Fruit fly (Drosophila melanogaster) whole organism, prepupa: ENCODE measurements around the gene psd.
A peak's percentile ranks its signal among the peaks of the same experiment; 100 is the strongest.

Experiments
- Blimp-1 ChIP-seq: fragments of 200-800 bp; sonication (Bioruptor generic); optimal IDR thresholded peaks from 3 replicates; lab custom pipeline; 2017; ENCODE audit warnings: missing biosample characterization, missing genetic modification characterization, mild to moderate bottlenecking, moderate library complexity, missing genetic modification reagents
- CG11902 ChIP-seq: fragments of 200-800 bp; sonication (Bioruptor generic); optimal IDR thresholded peaks from 3 replicates; lab custom pipeline; 2016; ENCODE audit warnings: missing biosample characterization, missing genetic modification characterization
- CG15336 ChIP-seq: fragments of 200-800 bp; sonication (Bioruptor generic); IDR thresholded peaks from 2 replicates; pipeline ENCODE4 v1.3.6; 2022; ENCODE audit warnings: missing biosample characterization, missing genetic modification characterization
- CG1621 ChIP-seq: fragments of 200-800 bp; sonication (Bioruptor generic); optimal IDR thresholded peaks from 3 replicates; lab custom pipeline; 2018; ENCODE audit warnings: missing biosample characterization, mild to moderate bottlenecking, missing genetic modification characterization
- CG16779 ChIP-seq: fragments of 200-800 bp; sonication (Bioruptor generic); optimal IDR thresholded peaks from 3 replicates; lab custom pipeline; 2017; ENCODE audit warnings: missing biosample characterization, mild to moderate bottlenecking, missing genetic modification characterization
- CG3032 ChIP-seq: fragments of 200-800 bp; optimal IDR thresholded peaks from 2 replicates; lab custom pipeline; 2019; ENCODE audit warnings: missing biosample characterization, mild to moderate bottlenecking, missing genetic modification characterization, moderate library complexity
- CG31627 ChIP-seq: fragments of 200-800 bp; sonication (Bioruptor generic); optimal IDR thresholded peaks from 3 replicates; lab custom pipeline; 2016; ENCODE audit warnings: missing biosample characterization, missing genetic modification characterization
- CG32006 ChIP-seq: fragments of 200-800 bp; sonication (Bioruptor generic); optimal IDR thresholded peaks from 3 replicates; lab custom pipeline; 2017; ENCODE audit warnings: missing biosample characterization, mild to moderate bottlenecking, missing genetic modification characterization
- CG34406 ChIP-seq: fragments of 200-800 bp; sonication (Bioruptor generic); optimal IDR thresholded peaks from 3 replicates; lab custom pipeline; 2016; ENCODE audit warnings: missing biosample characterization, missing genetic modification characterization
- CG4318 ChIP-seq: fragments of 200-800 bp; sonication (Bioruptor generic); optimal IDR thresholded peaks from 3 replicates; lab custom pipeline; 2017; ENCODE audit warnings: missing biosample characterization, mild to moderate bottlenecking, missing genetic modification characterization
- CG6163 ChIP-seq: fragments of 200-800 bp; sonication (Bioruptor generic); IDR thresholded peaks from 3 replicates; pipeline ENCODE4 v1.3.6; 2022; ENCODE audit warnings: missing biosample characterization, missing genetic modification characterization
- CG8119 ChIP-seq: fragments of 200-800 bp; sonication (Bioruptor generic); IDR thresholded peaks from 3 replicates; pipeline ENCODE4 v1.3.6; 2022; ENCODE audit warnings: missing biosample characterization, missing genetic modification characterization
- CG8319 ChIP-seq: fragments of 200-800 bp; sonication (Bioruptor generic); optimal IDR thresholded peaks from 3 replicates; lab custom pipeline; 2016; ENCODE audit warnings: missing biosample characterization, missing genetic modification characterization
- CG8632 ChIP-seq: fragments of 200-800 bp; sonication (Bioruptor generic); optimal IDR thresholded peaks from 3 replicates; lab custom pipeline; 2016; ENCODE audit warnings: missing biosample characterization, missing genetic modification characterization
- CG9139 ChIP-seq: fragments of 200-800 bp; sonication (Bioruptor generic); optimal IDR thresholded peaks from 3 replicates; lab custom pipeline; 2017; ENCODE audit warnings: missing biosample characterization, mild to moderate bottlenecking, missing genetic modification characterization
- Eip78C ChIP-seq: fragments of 200-800 bp; sonication (Bioruptor generic); peaks from one replicate; lab custom pipeline; 2016; ENCODE audit warnings: missing biosample characterization, missing genetic modification characterization
- Ets21C ChIP-seq: fragments of 200-800 bp; sonication (Bioruptor generic); optimal IDR thresholded peaks from 3 replicates; lab custom pipeline; 2016; ENCODE audit warnings: missing biosample characterization, missing genetic modification characterization
- Gug ChIP-seq: fragments of 200-800 bp; sonication (Bioruptor generic); IDR thresholded peaks from 2 replicates; pipeline ENCODE4 v1.3.6; 2022; ENCODE audit warnings: missing biosample characterization, missing genetic modification characterization
- Lpt ChIP-seq: fragments of 200-800 bp; sonication (Bioruptor generic); optimal IDR thresholded peaks from 3 replicates; lab custom pipeline; 2016; ENCODE audit warnings: missing biosample characterization, missing genetic modification characterization
- Smox ChIP-seq: fragments of 200-800 bp; sonication (Bioruptor generic); optimal IDR thresholded peaks from 3 replicates; lab custom pipeline; 2016; ENCODE audit warnings: missing biosample characterization, missing genetic modification characterization
- Sox15 ChIP-seq: fragments of 200-800 bp; sonication (Bioruptor generic); optimal IDR thresholded peaks from 3 replicates; lab custom pipeline; 2016; ENCODE audit warnings: missing biosample characterization, missing genetic modification characterization
- eg ChIP-seq: fragments of 200-800 bp; sonication (Bioruptor generic); IDR thresholded peaks from 3 replicates; pipeline ENCODE4 v1.3.6; 2022; ENCODE audit warnings: missing biosample characterization, missing genetic modification characterization
- esn ChIP-seq: fragments of 200-800 bp; sonication (Bioruptor generic); optimal IDR thresholded peaks from 2 replicates; lab custom pipeline; 2016; ENCODE audit warnings: missing biosample characterization, mild to moderate bottlenecking, missing genetic modification characterization, moderate library complexity
- net ChIP-seq: fragments of 200-800 bp; sonication (Bioruptor generic); optimal IDR thresholded peaks from 3 replicates; lab custom pipeline; 2016; ENCODE audit warnings: missing biosample characterization, missing genetic modification characterization
- salr ChIP-seq, 2 experiments: fragments of 200-800 bp; sonication (Bioruptor generic); optimal IDR thresholded peaks; 3 replicates each; lab custom pipeline; 2016 to 2018; ENCODE audit warnings: missing biosample characterization in 2 of 2, missing genetic modification characterization in 2 of 2, mild to moderate bottlenecking in 1 of 2
- ss ChIP-seq, 2 experiments: fragments of 200-800 bp; sonication (Bioruptor generic); optimal IDR thresholded peaks; 2 replicates in 1 of 2; 3 replicates in 1 of 2; lab custom pipeline; 2017 to 2018; ENCODE audit warnings: mild to moderate bottlenecking in 2 of 2, missing biosample characterization in 2 of 2, missing genetic modification characterization in 2 of 2, moderate library complexity in 1 of 2
- svp ChIP-seq: fragments of 200-800 bp; sonication (Bioruptor generic); peaks from one replicate; lab custom pipeline; 2016; ENCODE audit warnings: missing biosample characterization, missing genetic modification characterization
- topi ChIP-seq: fragments of 200-800 bp; sonication (Bioruptor generic); optimal IDR thresholded peaks from 3 replicates; lab custom pipeline; 2016; ENCODE audit warnings: missing biosample characterization, missing genetic modification characterization
- vri ChIP-seq: fragments of 200-800 bp; sonication (Bioruptor generic); optimal IDR thresholded peaks from 3 replicates; lab custom pipeline; 2016; ENCODE audit warnings: missing biosample characterization, mild to moderate bottlenecking, missing genetic modification characterization

The psd gene

DNA sequence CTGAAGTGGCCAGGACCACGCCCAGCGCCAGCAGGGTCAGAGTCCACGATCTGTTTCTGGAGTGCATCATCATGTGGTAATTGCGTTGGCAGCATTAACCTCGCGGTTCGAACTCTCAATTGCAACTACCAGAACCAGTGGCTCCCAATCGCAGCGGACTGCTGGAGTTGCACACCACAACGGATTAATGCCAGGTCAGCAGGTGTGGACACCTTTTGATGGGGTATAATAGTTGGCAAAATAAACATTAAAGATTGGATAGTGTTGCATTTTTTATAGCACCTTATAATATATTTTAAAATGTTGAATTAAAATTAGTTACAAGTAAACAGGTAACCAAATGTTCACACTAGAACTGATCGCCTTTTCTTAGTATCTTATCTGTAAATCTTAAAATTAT, 540 bp downstream of the psd start:
- TF ChIP-seq CG11902 (GFP tag; lab: Kevin White, UChicago) (no peak), CG8319 (GFP tag; lab: Kevin White, UChicago) (no peak), CG4318 (GFP tag; lab: Kevin White, UChicago) (no peak), CG15336 (GFP tag; lab: Robert Waterston, UW) (no peak), Ets21C (no peak), vri (GFP tag; lab: Kevin White, UChicago) (no peak), esn (GFP tag; lab: Kevin White, UChicago) (no peak), CG8119 (GFP tag; lab: Robert Waterston, UW) (no peak), CG3032 (tag; lab: Kevin White, UChicago) (no peak), net (GFP tag; lab: Kevin White, UChicago) (no peak), topi (GFP tag; lab: Kevin White, UChicago) (no peak), CG34406 (GFP tag; lab: Kevin White, UChicago) (no peak), Lpt (no peak), CG9139 (GFP tag; lab: Kevin White, UChicago) (no peak), eg (GFP tag; lab: Robert Waterston, UW) (no peak), salr (GFP tag; optimal IDR thresholded peaks at IDR 0.05; lab: Kevin White, UChicago) (no peak)
- TF ChIP-seq, all 60 proteins: peak for 0

DNA sequence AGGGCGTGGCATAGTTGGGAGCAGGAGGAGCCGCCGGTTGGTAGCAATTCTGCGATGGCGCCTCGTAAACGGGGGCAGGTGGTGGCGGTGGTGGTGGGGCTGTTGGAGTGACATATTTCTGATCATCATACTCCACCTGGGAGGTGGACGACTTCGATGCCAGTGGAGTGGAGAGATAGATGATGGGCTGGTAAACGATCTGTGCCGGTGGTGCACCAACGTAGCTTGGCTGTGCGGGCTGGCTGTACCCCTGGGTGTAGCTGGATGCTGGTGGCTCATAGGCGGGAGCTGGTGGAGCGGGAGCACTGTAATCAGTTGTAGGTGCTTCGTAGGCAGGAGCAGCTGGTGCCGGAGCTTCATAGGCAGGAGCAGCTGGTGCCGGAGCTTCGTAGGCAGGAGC, 1.5 kb downstream of the psd start:
- TF ChIP-seq Eip78C (GFP tag; lab: Kevin White, UChicago) (no peak), Blimp-1 (GFP tag; lab: Kevin White, UChicago) (no peak), vri (GFP tag; lab: Kevin White, UChicago) (no peak), Smox (GFP tag; lab: Kevin White, UChicago) (no peak), eg (GFP tag; lab: Robert Waterston, UW) (no peak)

DNA sequence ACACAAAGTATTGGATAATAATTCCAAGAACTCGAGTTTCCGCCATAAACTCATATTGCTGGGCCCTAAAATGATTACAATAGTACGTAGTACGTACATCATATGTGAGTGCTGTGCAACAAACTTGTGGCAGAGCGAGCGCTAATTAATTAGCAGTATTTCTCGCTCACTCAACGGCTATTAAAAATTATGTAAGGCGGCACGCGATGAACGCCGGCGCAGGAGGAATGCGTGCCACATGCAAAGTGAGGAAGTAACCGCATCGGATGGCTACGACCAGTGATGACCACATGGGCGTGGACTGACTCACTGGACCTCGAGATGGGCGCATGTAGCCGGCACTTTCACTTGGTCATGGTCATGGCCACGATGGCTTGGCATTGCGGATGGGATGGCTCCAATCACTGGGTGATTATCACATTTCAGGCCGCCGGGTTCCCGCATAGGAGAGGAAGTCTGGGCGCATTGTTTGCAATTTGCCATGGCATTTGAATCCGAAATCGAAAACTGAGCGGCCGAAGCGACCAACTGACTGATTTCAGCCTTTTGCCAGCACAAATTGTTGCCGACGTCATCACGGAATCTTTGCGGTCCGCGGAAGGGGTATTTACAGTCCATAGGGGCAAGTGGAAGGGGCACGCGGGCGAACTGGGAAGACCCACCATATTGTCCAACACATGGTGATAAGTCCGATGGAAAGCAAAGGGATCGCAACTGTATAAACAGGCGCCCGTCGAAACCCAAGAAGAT, 3.4 kb downstream of the psd start:
- TF ChIP-seq CG16779 (tag; lab: Kevin White, UChicago) (no peak), ss (GFP tag; optimal IDR thresholded peaks at IDR 0.05; lab: Kevin White, UChicago) (peak in 1 of 2 experiments; percentile 98), svp (no peak)

DNA sequence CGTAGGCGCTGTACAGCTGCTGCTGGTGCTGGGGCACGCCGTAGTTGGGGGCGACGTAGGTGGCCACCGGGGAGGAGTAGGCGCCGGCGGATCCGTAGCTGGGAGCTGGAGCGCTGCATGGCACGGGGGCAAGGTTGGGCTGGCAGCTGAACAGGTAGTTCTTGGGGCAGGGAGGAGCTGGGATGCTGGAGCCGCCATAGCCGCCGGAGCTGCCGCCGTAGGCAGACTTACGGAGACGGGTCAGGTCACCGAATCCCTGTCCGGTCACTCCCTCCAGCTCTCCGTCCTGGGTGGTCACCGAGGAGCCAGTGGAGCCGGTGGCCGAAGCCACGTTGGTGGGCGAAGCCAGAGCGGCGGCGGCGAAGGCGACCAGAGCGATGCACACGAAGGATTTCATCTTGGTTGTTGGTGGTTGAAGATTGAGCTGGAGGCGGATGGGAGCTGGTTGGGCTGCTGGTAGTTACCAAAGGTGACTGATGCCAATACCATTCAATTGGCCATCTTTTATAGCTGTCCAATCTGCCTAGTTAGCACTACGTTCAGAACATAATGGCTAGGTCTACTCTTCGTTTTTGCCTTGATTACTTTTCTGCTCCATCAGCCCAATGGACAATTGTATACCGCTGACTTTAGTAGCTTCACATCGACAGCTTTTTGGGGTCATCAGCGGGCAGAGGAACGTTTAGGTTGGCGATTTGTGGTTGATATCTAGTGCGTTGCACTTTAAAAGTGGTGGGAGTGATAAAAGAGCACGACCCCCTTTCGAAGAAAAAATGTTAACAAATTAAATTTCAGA, 4.7 kb downstream of the psd start, which contains the start of gene Vm26Aa:
Vm26Aa (minus strand) TSS at position 478 of the 796 bp plus-strand sequence.
- TF ChIP-seq CG8632 (GFP tag; lab: Kevin White, UChicago) (no peak), Blimp-1 (GFP tag; lab: Kevin White, UChicago) (no peak), CG31627 (GFP tag; lab: Kevin White, UChicago) (no peak), CG1621 (no peak), esn (GFP tag; lab: Kevin White, UChicago) (no peak), Smox (GFP tag; lab: Kevin White, UChicago) (no peak), Gug (GFP tag; lab: Robert Waterston, UW) (no peak), CG34406 (GFP tag; lab: Kevin White, UChicago) (no peak), Lpt (no peak)

DNA sequence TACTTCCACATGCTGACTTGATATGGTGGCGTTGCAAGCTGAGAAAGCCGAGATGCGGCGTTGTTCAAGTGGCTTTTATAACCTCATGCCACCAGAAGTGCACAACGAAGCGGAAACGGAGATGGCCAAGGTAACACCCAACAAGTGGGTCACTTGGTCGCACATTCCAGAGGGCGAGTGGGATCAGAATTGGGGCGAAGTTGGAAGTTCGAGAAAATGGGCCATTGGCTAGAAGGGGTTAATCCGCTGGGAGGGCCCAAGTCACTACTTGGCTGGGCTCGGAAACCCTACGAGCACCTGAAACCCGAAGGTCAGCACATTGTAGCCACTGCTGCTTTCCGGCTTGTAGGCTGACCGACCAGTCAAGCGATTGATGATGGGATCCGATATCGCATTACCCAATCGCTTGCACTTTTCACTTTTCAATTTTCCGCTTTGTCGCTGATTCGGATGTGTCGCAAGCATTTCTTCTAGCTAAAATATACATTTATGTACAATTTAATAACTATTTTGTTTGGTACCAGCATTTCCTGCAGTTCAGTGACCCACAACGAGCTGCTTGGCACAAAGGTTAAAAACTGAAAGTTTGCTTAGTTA, 6.1 kb downstream of the psd start, which contains the start of gene Vm26Ac:
Vm26Ac (minus strand) TSS at position 51 of the 597 bp plus-strand sequence.
- TF ChIP-seq CG6163 (no peak), svp (no peak), eg (GFP tag; lab: Robert Waterston, UW) (no peak), Sox15 (no peak), salr (GFP tag; optimal IDR thresholded peaks at IDR 0.05; lab: Kevin White, UChicago) (no peak), CG32006 (GFP tag; lab: Kevin White, UChicago) (no peak), CG15336 (GFP tag; lab: Robert Waterston, UW) (no peak)
